Fruit fly (Drosophila melanogaster): ENCODE measurements around the gene Pburs.

Gene Pburs

dm6 chr2L:14404744-14405449 lies 12.2 kb downstream of the Pburs start (continued):
- TF ChIP-seq odd (GFP tag; optimal IDR thresholded peaks at IDR 0.05), result peak; percentile 40
- TF ChIP-seq mld (GFP tag; IDR thresholded peaks at IDR 0.05; ENCODE audit: partially characterized antibody), result no peak
- TF ChIP-seq CG17385 (GFP tag; optimal IDR thresholded peaks at IDR 0.05), result no peak
- TF ChIP-seq Jarid2 (GFP tag; optimal IDR thresholded peaks at IDR 0.05), result peak; percentile 1
- no peak for TF ChIP-seq cato (GFP tag; optimal IDR thresholded peaks at IDR 0.05; ENCODE audit: borderline replicate concordance)
- TF ChIP-seq Lim3 (GFP tag; IDR thresholded peaks at IDR 0.05), result no peak
- no peak for TF ChIP-seq Side (GFP tag; optimal IDR thresholded peaks at IDR 0.05)
- TF ChIP-seq dysf (GFP tag; IDR thresholded peaks at IDR 0.05), result no peak
- no peak for TF ChIP-seq lbe (GFP tag; optimal IDR thresholded peaks at IDR 0.05)
- no peak for TF ChIP-seq CG18262 (tag; optimal IDR thresholded peaks at IDR 0.05)
- no peak for TF ChIP-seq zen2 (GFP tag; IDR thresholded peaks at IDR 0.05; ENCODE audit: partially characterized antibody)
- TF ChIP-seq fd64A (GFP tag; optimal IDR thresholded peaks at IDR 0.05), result no peak
- TF ChIP-seq NK7.1 (GFP tag; optimal IDR thresholded peaks at IDR 0.05), result no peak
- TF ChIP-seq Lhr (GFP tag; optimal IDR thresholded peaks at IDR 0.05), result no peak
- TF ChIP-seq Lpt (GFP tag; optimal IDR thresholded peaks at IDR 0.05), result no peak
- TF ChIP-seq salm (tag; optimal IDR thresholded peaks at IDR 0.05), result peak; percentile 39
- no peak for TF ChIP-seq eve (GFP tag; optimal IDR thresholded peaks at IDR 0.05)
- no peak for TF ChIP-seq fu2 (GFP tag; optimal IDR thresholded peaks at IDR 0.05)
- TF ChIP-seq Doc2 (GFP tag; IDR thresholded peaks at IDR 0.05), result no peak
- TF ChIP-seq CG14965 (GFP tag; optimal IDR thresholded peaks at IDR 0.05; ENCODE audit: borderline replicate concordance), result no peak
- no peak for TF ChIP-seq YL-1 (GFP tag; optimal IDR thresholded peaks at IDR 0.05)
- TF ChIP-seq CG8089 (GFP tag; optimal IDR thresholded peaks at IDR 0.05), result no peak
- TF ChIP-seq Sry-δ (GFP tag; optimal IDR thresholded peaks at IDR 0.05), result no peak
- no peak for TF ChIP-seq CG16815 (GFP tag; optimal IDR thresholded peaks at IDR 0.05)
- TF ChIP-seq fru (optimal IDR thresholded peaks at IDR 0.05), result no peak
- TF ChIP-seq CG9817 (tag; optimal IDR thresholded peaks at IDR 0.05), result no peak
- TF ChIP-seq org-1 (GFP tag; optimal IDR thresholded peaks at IDR 0.05), result no peak
- peak; percentile 26 for TF ChIP-seq CG15601 (tag; optimal IDR thresholded peaks at IDR 0.05)
- no peak for TF ChIP-seq lov (optimal IDR thresholded peaks at IDR 0.05)
- TF ChIP-seq lov (GFP tag; IDR thresholded peaks at IDR 0.05), result no peak
- no peak for TF ChIP-seq Myb (GFP tag; optimal IDR thresholded peaks at IDR 0.05)
- TF ChIP-seq MTF-1 (GFP tag; optimal IDR thresholded peaks at IDR 0.05; ENCODE audit: borderline replicate concordance), result no peak
- peak; percentile 2 for TF ChIP-seq CG17568 (GFP tag; optimal IDR thresholded peaks at IDR 0.05)
- no peak for TF ChIP-seq gt (GFP tag; IDR thresholded peaks at IDR 0.05)
- TF ChIP-seq CG8478 (optimal IDR thresholded peaks at IDR 0.05), result no peak
- TF ChIP-seq Hmr (GFP tag; optimal IDR thresholded peaks at IDR 0.05), result no peak
- TF ChIP-seq CG42726 (GFP tag; IDR thresholded peaks at IDR 0.05; ENCODE audit: partially characterized antibody), result no peak
- no peak for TF ChIP-seq CG14050 (GFP tag; IDR thresholded peaks at IDR 0.05)
- no peak for TF ChIP-seq Hmx (GFP tag; optimal IDR thresholded peaks at IDR 0.05)
- no peak for TF ChIP-seq ssp (GFP tag; IDR thresholded peaks at IDR 0.05)
- TF ChIP-seq CG10209 (GFP tag; optimal IDR thresholded peaks at IDR 0.05), result no peak
- no peak for TF ChIP-seq ab (GFP tag; optimal IDR thresholded peaks at IDR 0.05)
- no peak for TF ChIP-seq phol (tag; optimal IDR thresholded peaks at IDR 0.05)
- peak; percentile 14 for TF ChIP-seq CG1603 (tag; optimal IDR thresholded peaks at IDR 0.05)
- no peak for TF ChIP-seq Deaf1 (tag; optimal IDR thresholded peaks at IDR 0.05)
- no peak for TF ChIP-seq Ets65A (GFP tag)
- TF ChIP-seq ham (GFP tag; IDR thresholded peaks at IDR 0.05), result no peak
- TF ChIP-seq pros (GFP tag; optimal IDR thresholded peaks at IDR 0.05), result no peak
- TF ChIP-seq CG30020 (tag; optimal IDR thresholded peaks at IDR 0.05), result no peak
- no peak for TF ChIP-seq CG1024 (GFP tag; IDR thresholded peaks at IDR 0.05)
- no peak for TF ChIP-seq CG2116 (GFP tag; optimal IDR thresholded peaks at IDR 0.05)
